Fruit fly (Drosophila melanogaster): ENCODE data around the gene CG11723.

dm6 chr2L:2162729-2163567 lies 15.9 kb upstream of the CG11723 start:
- no peak for TF ChIP-seq tj (GFP tag; optimal IDR thresholded peaks at IDR 0.05)
- no peak for TF ChIP-seq CG33017 (tag; optimal IDR thresholded peaks at IDR 0.05)
- TF ChIP-seq CG7101 (tag; optimal IDR thresholded peaks at IDR 0.05), result no peak
- no peak for TF ChIP-seq Crg-1 (GFP tag; optimal IDR thresholded peaks at IDR 0.05)
- no peak for TF ChIP-seq cnc (optimal IDR thresholded peaks at IDR 0.05)
- no peak for TF ChIP-seq CG1620 (GFP tag; optimal IDR thresholded peaks at IDR 0.05)
- no peak for TF ChIP-seq kay (GFP tag; ENCODE audit: borderline replicate concordance)
- no peak for TF ChIP-seq ovo (GFP tag; optimal IDR thresholded peaks at IDR 0.05)
- TF ChIP-seq Clk (GFP tag; optimal IDR thresholded peaks at IDR 0.05), result no peak
- no peak for TF ChIP-seq CG7045 (GFP tag; optimal IDR thresholded peaks at IDR 0.05)
- TF ChIP-seq CG5204 (GFP tag; optimal IDR thresholded peaks at IDR 0.05), result no peak
- no peak for TF ChIP-seq Hr96 (GFP tag; optimal IDR thresholded peaks at IDR 0.05)
- TF ChIP-seq bab1 (GFP tag; optimal IDR thresholded peaks at IDR 0.05), result no peak
